Fruit fly (Drosophila melanogaster): Measurements from ENCODE around the gene SmE.

- TF ChIP-seq Hr4 (GFP tag; optimal IDR thresholded peaks at IDR 0.05) (no peak), Gug (GFP tag; IDR thresholded peaks at IDR 0.05) (no peak), CG11762 (GFP tag; optimal IDR thresholded peaks at IDR 0.05; ENCODE audit: insufficient read depth) (no peak), Ets21C (GFP tag; optimal IDR thresholded peaks at IDR 0.05) (no peak), Eip75B (GFP tag; optimal IDR thresholded peaks at IDR 0.05) (no peak), CG16779 (tag; optimal IDR thresholded peaks at IDR 0.05) (no peak), dac (GFP tag; optimal IDR thresholded peaks at IDR 0.05) (no peak), dsx (GFP tag; optimal IDR thresholded peaks at IDR 0.05; ENCODE audit: poor library complexity, severe bottlenecking) (no peak)
These were observed 24.5 kb downstream of the SmE start, which contains the start of gene TwdlE for dm6 chr2L:7860739-7861138.
